Worm (Caenorhabditis elegans) whole organism, young adult: Measurements from ENCODE around the gene T07C12.10.

Source experiments
- B0035.1 ChIP-seq: sonication (generic microtip); optimal IDR thresholded peaks from 2 replicates; lab custom pipeline; 2016; ENCODE audit warnings: missing genetic modification characterization, mild to moderate bottlenecking, missing compliant biosample characterization, missing genotype, missing genetic modification reagents
- C06A6.2 ChIP-seq: fragments of 200-800 bp; sonication (Bioruptor generic); conservative IDR thresholded peaks from 2 replicates; pipeline ENCODE4 v1.3.6; 2022; ENCODE audit warnings: missing genetic modification characterization, missing compliant biosample characterization
- C17E4.6 ChIP-seq: fragments of 200-800 bp; sonication (Bioruptor generic); IDR thresholded peaks from 2 replicates; pipeline ENCODE4 v1.3.6; 2022; ENCODE audit warnings: missing genetic modification reagents, missing genetic modification characterization, missing compliant biosample characterization
- F10E7.11 ChIP-seq: sonication (generic microtip); optimal IDR thresholded peaks from 2 replicates; lab custom pipeline; 2017; ENCODE audit warnings: mild to moderate bottlenecking, missing genetic modification characterization, moderate library complexity, missing compliant biosample characterization
- F23B12.7 ChIP-seq: sonication (generic microtip); optimal IDR thresholded peaks from 2 replicates; lab custom pipeline; 2017; ENCODE audit warnings: missing genetic modification characterization, mild to moderate bottlenecking, missing compliant biosample characterization, antibody characterized with exemption, moderate library complexity; ENCODE audit not compliant: insufficient read depth
- F33H1.4 ChIP-seq: fragments of 200-800 bp; sonication (Bioruptor generic); IDR thresholded peaks from 2 replicates; pipeline ENCODE4 v1.3.6; 2022; ENCODE audit warnings: missing genetic modification reagents, missing genetic modification characterization, missing compliant biosample characterization
- F37B4.10 ChIP-seq: fragments of 200-800 bp; sonication (Bioruptor generic); IDR thresholded peaks from 2 replicates; pipeline ENCODE4 v1.3.6; 2022; ENCODE audit warnings: missing genetic modification characterization, missing compliant biosample characterization
- F55B11.4 ChIP-seq: sonication (generic microtip); optimal IDR thresholded peaks from 2 replicates; lab custom pipeline; 2016; ENCODE audit warnings: missing compliant biosample characterization, missing genetic modification characterization, borderline replicate concordance; ENCODE audit not compliant: insufficient read depth
- F57A8.1 ChIP-seq: fragments of 200-800 bp; sonication (Bioruptor generic); optimal IDR thresholded peaks from 2 replicates; lab custom pipeline; 2018; ENCODE audit warnings: mild to moderate bottlenecking, missing genetic modification characterization, moderate library complexity, missing compliant biosample characterization
- K12H6.12 ChIP-seq: fragments of 200-800 bp; sonication (Bioruptor generic); optimal IDR thresholded peaks from 2 replicates; lab custom pipeline; 2018; ENCODE audit warnings: mild to moderate bottlenecking, missing genetic modification characterization, missing compliant biosample characterization
- Y53F4B.3 ChIP-seq: fragments of 200-800 bp; sonication (Bioruptor generic); IDR thresholded peaks from 2 replicates; pipeline ENCODE4 v1.3.6; 2022; ENCODE audit warnings: missing genetic modification reagents, missing genetic modification characterization, missing compliant biosample characterization
- Y56A3A.18 ChIP-seq: fragments of 200-800 bp; sonication (Bioruptor generic); IDR thresholded peaks from 2 replicates; pipeline ENCODE4 v1.3.6; 2022; ENCODE audit warnings: missing genetic modification reagents, missing genetic modification characterization, missing compliant biosample characterization
- Y67H2A.10 ChIP-seq: fragments of 200-800 bp; sonication (Bioruptor generic); conservative IDR thresholded peaks from 2 replicates; pipeline ENCODE4 v1.3.6; 2022; ENCODE audit warnings: missing genetic modification reagents, missing genetic modification characterization, missing compliant biosample characterization
- bed-1 ChIP-seq: fragments of 200-800 bp; sonication (Bioruptor generic); IDR thresholded peaks from 2 replicates; pipeline ENCODE4 v1.3.6; 2022; ENCODE audit warnings: missing genetic modification reagents, missing genetic modification characterization, missing compliant biosample characterization
- dox-1 ChIP-seq: fragments of 200-800 bp; sonication (Bioruptor generic); IDR thresholded peaks from 2 replicates; pipeline ENCODE4 v1.3.6; 2022; ENCODE audit warnings: missing genetic modification reagents, missing genetic modification characterization, missing compliant biosample characterization
- egrh-3 ChIP-seq: fragments of 200-800 bp; sonication (Bioruptor generic); IDR thresholded peaks from 2 replicates; pipeline ENCODE4 v1.3.6; 2022; ENCODE audit warnings: missing genetic modification reagents, missing genetic modification characterization, missing compliant biosample characterization
- hlh-12 ChIP-seq: sonication (generic microtip); optimal IDR thresholded peaks from 2 replicates; lab custom pipeline; 2016; ENCODE audit warnings: missing genetic modification characterization, missing compliant biosample characterization
- hmg-1.2 ChIP-seq: fragments of 200-800 bp; sonication (Bioruptor generic); IDR thresholded peaks from 2 replicates; pipeline ENCODE4 v1.3.6; 2022; ENCODE audit warnings: missing genetic modification reagents, missing genetic modification characterization, missing compliant biosample characterization
- hrde-1 ChIP-seq: sonication (generic microtip); optimal IDR thresholded peaks from 2 replicates; lab custom pipeline; 2016; ENCODE audit warnings: missing genetic modification characterization, mild to moderate bottlenecking, missing compliant biosample characterization, moderate library complexity, missing genotype, missing genetic modification reagents, borderline replicate concordance
- lir-1 ChIP-seq: fragments of 200-800 bp; sonication (Bioruptor generic); conservative IDR thresholded peaks from 2 replicates; pipeline ENCODE4 v1.3.6; 2022; ENCODE audit warnings: missing genetic modification reagents, missing genetic modification characterization, missing compliant biosample characterization
- madf-3 ChIP-seq: fragments of 200-800 bp; sonication (Bioruptor generic); IDR thresholded peaks from 2 replicates; pipeline ENCODE4 v1.3.6; 2022; ENCODE audit warnings: missing genetic modification reagents, missing genetic modification characterization, missing compliant biosample characterization
- mes-4 ChIP-seq: sonication (generic microtip); optimal IDR thresholded peaks from 2 replicates; lab custom pipeline; 2016; ENCODE audit warnings: missing genotype, missing genetic modification characterization, missing compliant biosample characterization
- nfya-1 ChIP-seq: sonication (generic microtip); optimal IDR thresholded peaks from 2 replicates; lab custom pipeline; 2017; ENCODE audit warnings: antibody characterized with exemption, missing compliant biosample characterization, missing genetic modification characterization, borderline replicate concordance; ENCODE audit not compliant: insufficient read depth
- pha-4 ChIP-seq: fragments of 150-350 bp; sonication (generic microtip); optimal IDR thresholded peaks from 2 replicates; lab custom pipeline; 2014; ENCODE audit warnings: missing biosample characterization, missing genetic modification reagents, missing genetic modification characterization
- rec-8 ChIP-seq, 2 experiments: sonication (generic microtip); optimal IDR thresholded peaks; 2 replicates each; lab custom pipeline; 2016; ENCODE audit warnings: mild to moderate bottlenecking in 2 of 2, missing genetic modification characterization in 2 of 2, missing genetic modification reagents in 2 of 2, missing genotype in 2 of 2, missing biosample characterization in 1 of 2, missing compliant biosample characterization in 1 of 2, moderate library complexity in 1 of 2
- sdz-38 ChIP-seq: sonication (generic microtip); optimal IDR thresholded peaks from 2 replicates; lab custom pipeline; 2016; ENCODE audit warnings: missing genotype, missing genetic modification characterization, missing compliant biosample characterization
- sea-2 ChIP-seq: fragments of 200-800 bp; sonication (Bioruptor generic); IDR thresholded peaks from 2 replicates; pipeline ENCODE4 v1.3.6; 2022; ENCODE audit warnings: missing genetic modification characterization, missing compliant biosample characterization
- snpc-1.3 ChIP-seq: sonication (generic microtip); optimal IDR thresholded peaks from 2 replicates; lab custom pipeline; 2017; ENCODE audit warnings: missing genetic modification characterization, mild to moderate bottlenecking, missing compliant biosample characterization, antibody characterized with exemption, moderate library complexity, missing genotype, missing genetic modification reagents; ENCODE audit not compliant: insufficient read depth
- snpc-3.4 ChIP-seq: sonication (generic microtip); optimal IDR thresholded peaks from 2 replicates; lab custom pipeline; 2017; ENCODE audit warnings: missing genetic modification characterization, mild to moderate bottlenecking, missing compliant biosample characterization, antibody characterized with exemption, moderate library complexity, missing genotype, missing genetic modification reagents
- xnd-1 ChIP-seq: sonication (generic microtip); optimal IDR thresholded peaks from 2 replicates; lab custom pipeline; 2016; ENCODE audit warnings: missing genotype, missing genetic modification reagents, missing genetic modification characterization, missing compliant biosample characterization
- ztf-22 ChIP-seq: fragments of 200-800 bp; sonication (Bioruptor generic); optimal IDR thresholded peaks from 2 replicates; lab custom pipeline; 2018; ENCODE audit warnings: mild to moderate bottlenecking, missing genetic modification characterization, moderate library complexity, missing compliant biosample characterization
- ztf-28 ChIP-seq: fragments of 200-800 bp; sonication (Bioruptor generic); IDR thresholded peaks from 2 replicates; pipeline ENCODE4 v1.3.6; 2022; ENCODE audit warnings: missing genetic modification reagents, missing genetic modification characterization, missing compliant biosample characterization
- ztf-3 ChIP-seq: fragments of 200-800 bp; sonication (Bioruptor generic); optimal IDR thresholded peaks from 2 replicates; lab custom pipeline; 2018; ENCODE audit warnings: mild to moderate bottlenecking, missing genetic modification characterization, missing compliant biosample characterization
- ztf-6 ChIP-seq: fragments of 200-800 bp; sonication (Bioruptor generic); IDR thresholded peaks from 2 replicates; pipeline ENCODE4 v1.3.6; 2022; ENCODE audit warnings: missing genetic modification reagents, missing genetic modification characterization, missing compliant biosample characterization

T07C12.10 gene

DNA sequence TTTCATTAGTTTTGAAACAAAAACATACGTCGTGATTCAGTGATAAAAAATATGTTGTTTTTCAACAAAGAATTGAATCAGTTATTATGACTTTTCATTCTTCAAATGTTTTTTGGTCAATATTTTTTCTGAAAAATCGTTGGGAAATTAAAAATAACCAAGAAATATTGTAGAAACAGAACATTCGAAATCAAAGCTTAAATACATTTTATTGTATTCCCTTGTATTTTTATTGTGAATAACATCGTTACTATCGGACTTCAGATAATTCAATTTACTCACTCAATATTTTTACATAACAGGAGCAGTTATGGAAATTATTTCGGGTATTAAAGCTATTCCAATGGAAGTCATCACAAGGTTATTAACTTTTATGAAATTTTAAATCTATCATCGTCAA is 43.6 kb downstream of the T07C12.10 start, which contains the start of gene C50H2.4:
TSS of gene C50H2.4 (plus strand) at position 301 of the 400 bp plus-strand sequence.
- TF ChIP-seq snpc-3.4 (tag; lab: Kevin White, UChicago): no peak
- no peak for TF ChIP-seq Y53F4B.3
- TF ChIP-seq F33H1.4 (GFP tag; lab: Robert Waterston, UW): no peak
- TF ChIP-seq C17E4.6 (GFP tag; lab: Robert Waterston, UW): no peak
- TF ChIP-seq hlh-12 (tag; lab: Kevin White, UChicago): no peak
- no peak for TF ChIP-seq mes-4 (tag; lab: Kevin White, UChicago)
- no peak for TF ChIP-seq rec-8 (tag; optimal IDR thresholded peaks at IDR 0.05; lab: Kevin White, UChicago)
- no peak for TF ChIP-seq sea-2 (GFP tag; lab: Robert Waterston, UW)
- no peak for TF ChIP-seq F23B12.7 (tag; lab: Kevin White, UChicago)
- TF ChIP-seq nfya-1 (tag; lab: Kevin White, UChicago): no peak
- TF ChIP-seq ztf-22 (GFP tag; lab: Kevin White, UChicago): no peak
- no peak for TF ChIP-seq dox-1 (GFP tag; lab: Robert Waterston, UW)
- TF ChIP-seq xnd-1: no peak
- TF ChIP-seq madf-3: no peak
- TF ChIP-seq bed-1: no peak
- TF ChIP-seq K12H6.12 (tag; lab: Kevin White, UChicago): no peak
- TF ChIP-seq C06A6.2 (GFP tag; lab: Robert Waterston, UW): no peak
- no peak for TF ChIP-seq hrde-1
- TF ChIP-seq, all 124 proteins: peak for 0

- TF ChIP-seq F57A8.1 (GFP tag; lab: Kevin White, UChicago): no peak
- TF ChIP-seq C17E4.6 (GFP tag; lab: Robert Waterston, UW): no peak
- no peak for TF ChIP-seq snpc-1.3
- no peak for TF ChIP-seq F37B4.10 (GFP tag; lab: Robert Waterston, UW)
- no peak for TF ChIP-seq lir-1 (GFP tag; lab: Robert Waterston, UW)
- no peak for TF ChIP-seq hmg-1.2
- no peak for TF ChIP-seq ztf-6
- no peak for TF ChIP-seq pha-4 (tag; lab: Kevin White, UChicago)
- TF ChIP-seq F10E7.11 (tag; lab: Kevin White, UChicago): no peak
- TF ChIP-seq sdz-38 (tag; lab: Kevin White, UChicago): no peak
- no peak for TF ChIP-seq Y67H2A.10 (GFP tag; lab: Robert Waterston, UW)
- TF ChIP-seq ztf-28 (GFP tag; lab: Robert Waterston, UW): no peak
- no peak for TF ChIP-seq egrh-3 (GFP tag; lab: Robert Waterston, UW)
- no peak for TF ChIP-seq Y56A3A.18 (GFP tag; lab: Robert Waterston, UW)
- TF ChIP-seq F55B11.4 (tag; lab: Kevin White, UChicago): no peak
- TF ChIP-seq ztf-3 (GFP tag; lab: Kevin White, UChicago): no peak
- no peak for TF ChIP-seq rec-8 (tag; optimal IDR thresholded peaks at IDR 0.05; lab: Kevin White, UChicago)
Observed at ce11 chrV:9915021-9915420, 45.3 kb downstream of the T07C12.10 start, which contains the start of gene mec-9. Gene mec-9, minus strand, starts transcription at chrV:9915121.

ce11 chrV:9913863-9914262 is 46.4 kb downstream of the T07C12.10 start, which contains the start of gene fipr-10:
Gene fipr-10, plus strand, starts transcription at chrV:9914163.
- TF ChIP-seq B0035.1 (tag; lab: Kevin White, UChicago): no peak
